Worm (Caenorhabditis elegans): Measurements from ENCODE around the gene gcy-14.

DNA sequence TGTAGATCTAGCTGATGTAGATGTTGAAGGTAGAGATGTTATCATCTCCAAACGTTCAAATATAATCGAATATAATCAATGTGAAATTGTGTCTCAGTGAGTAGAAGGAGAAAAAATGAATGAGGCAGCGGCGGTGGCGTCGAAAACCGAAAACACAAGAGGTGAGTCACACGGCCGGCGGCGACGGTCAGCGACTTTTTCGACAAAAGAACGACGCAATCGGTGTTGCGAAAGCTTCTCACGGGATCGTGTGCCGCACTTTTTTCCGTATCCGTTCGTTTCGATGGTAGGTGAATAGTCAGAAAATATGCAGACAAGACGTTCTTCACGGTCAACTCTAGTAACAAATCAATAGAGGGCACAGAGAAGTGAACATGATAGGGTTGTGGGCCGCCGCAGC is 52.6 kb downstream of the gcy-14 start, which contains the start of gene rin-1:
- TF ChIP-seq snpc-4 (tag; optimal IDR thresholded peaks at IDR 0.05) (no peak), pha-4 (tag; optimal IDR thresholded peaks at IDR 0.05) (no peak), lsy-2 (tag; optimal IDR thresholded peaks at IDR 0.05) (no peak), cnd-1 (tag; optimal IDR thresholded peaks at IDR 0.05) (no peak), unc-62 (GFP tag; optimal IDR thresholded peaks at IDR 0.05) (no peak), ceh-43 (GFP tag; optimal IDR thresholded peaks at IDR 0.05) (no peak), sem-2 (GFP tag; optimal IDR thresholded peaks at IDR 0.05) (no peak), elt-1 (tag; optimal IDR thresholded peaks at IDR 0.05; ENCODE audit: borderline replicate concordance, insufficient read depth) (no peak), nhr-76 (tag; optimal IDR thresholded peaks at IDR 0.05) (no peak), lin-32 (GFP tag; optimal IDR thresholded peaks at IDR 0.05) (no peak), tbx-8 (GFP tag; optimal IDR thresholded peaks at IDR 0.05) (no peak)
